Worm (Caenorhabditis elegans): Measurements from ENCODE around the gene npr-18.

ce11 chrX:9642775-9643461 is 47.6 kb upstream of the npr-18 start:
- TF ChIP-seq ama-1 (optimal IDR thresholded peaks at IDR 0.05) (no peak), tbx-37 (GFP tag; conservative IDR thresholded peaks at IDR 0.05) (no peak), flt-1 (GFP tag; IDR thresholded peaks at IDR 0.05) (no peak), hnd-1 (tag; optimal IDR thresholded peaks at IDR 0.05) (no peak), aly-1 (tag; optimal IDR thresholded peaks at IDR 0.05) (no peak), B0310.2 (tag; optimal IDR thresholded peaks at IDR 0.05) (no peak), tra-4 (tag; optimal IDR thresholded peaks at IDR 0.05) (no peak)

Data from whole organism, early embryonic.